Worm (Caenorhabditis elegans) whole organism, L4/young adult: ENCODE results near the gene Y37E11B.10.

Experiments
- W03F9.2 ChIP-seq: fragments of 150-350 bp; optimal IDR thresholded peaks from 2 replicates; lab custom pipeline; 2014; ENCODE audit warnings: missing biosample characterization, missing genetic modification characterization
- dao-5 ChIP-seq: sonication (generic microtip); optimal IDR thresholded peaks from 2 replicates; lab custom pipeline; 2016; ENCODE audit warnings: missing genotype, missing genetic modification characterization, moderate library complexity, missing compliant biosample characterization
- him-1 ChIP-seq: sonication (generic microtip); optimal IDR thresholded peaks from 2 replicates; lab custom pipeline; 2016; ENCODE audit warnings: missing genotype, missing genetic modification reagents, missing genetic modification characterization, missing compliant biosample characterization

DNA sequence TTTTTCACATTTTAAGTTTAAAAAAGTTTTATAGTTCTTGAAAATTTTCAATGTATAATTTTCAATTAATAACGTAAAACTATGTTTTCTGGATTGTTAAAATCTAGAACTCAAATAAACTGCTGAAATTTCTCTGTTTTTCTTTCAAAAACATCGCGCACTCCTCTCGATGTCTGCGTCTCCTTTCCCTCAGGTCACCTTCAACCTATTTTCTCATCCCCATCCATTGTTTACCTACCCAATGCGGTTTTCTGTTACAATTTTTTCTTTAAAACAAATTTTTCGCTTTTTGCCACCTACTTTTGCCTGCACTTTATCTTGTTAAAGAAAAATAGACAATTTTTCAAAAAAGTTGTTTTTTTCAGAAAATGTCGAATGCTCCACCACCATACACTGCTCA is 27.0 kb upstream of the Y37E11B.10 start, which contains the start of gene ZC416.2:
- TF ChIP-seq him-1 (tag; lab: Kevin White, UChicago) = no peak
- TF ChIP-seq dao-5 = no peak
- no peak for TF ChIP-seq W03F9.2 (tag; lab: Kevin White, UChicago)
